Worm (Caenorhabditis elegans) whole organism, L4 larva: ENCODE data around the gene asah-2.
A peak's percentile ranks its signal among the peaks of the same experiment; 100 is the strongest.

Experiments
- D1046.2 ChIP-seq: fragments of 200-800 bp; sonication (Bioruptor generic); IDR thresholded peaks from 2 replicates; pipeline ENCODE4 v1.3.6; 2022; ENCODE audit warnings: missing genetic modification characterization, missing compliant biosample characterization
- F26F4.8 ChIP-seq: fragments of 200-800 bp; sonication (Bioruptor generic); conservative IDR thresholded peaks from 2 replicates; pipeline ENCODE4 v1.3.6; 2022; ENCODE audit warnings: missing genetic modification characterization, missing compliant biosample characterization
- F37D6.2 ChIP-seq: sonication (generic microtip); optimal IDR thresholded peaks from 2 replicates; lab custom pipeline; 2016; ENCODE audit warnings: mild to moderate bottlenecking, missing genetic modification characterization, missing compliant biosample characterization
- F44E2.7 ChIP-seq: fragments of 200-800 bp; sonication (Bioruptor generic); IDR thresholded peaks from 2 replicates; pipeline ENCODE4 v2.1.2; 2022; ENCODE audit warnings: missing genetic modification characterization, missing compliant biosample characterization
- T20F7.1 ChIP-seq: fragments of 200-800 bp; sonication (Bioruptor generic); optimal IDR thresholded peaks from 2 replicates; lab custom pipeline; 2018; ENCODE audit warnings: mild to moderate bottlenecking, missing genetic modification characterization, missing compliant biosample characterization
- Y105C5A.15 ChIP-seq: fragments of 200-800 bp; sonication (Bioruptor generic); IDR thresholded peaks from 2 replicates; pipeline ENCODE4 v1.3.6; 2022; ENCODE audit warnings: missing genetic modification characterization, missing compliant biosample characterization
- ZK546.5 ChIP-seq, 2 experiments: sonication (generic microtip); optimal IDR thresholded peaks; 2 replicates each; lab custom pipeline; 2017; ENCODE audit warnings: missing biosample characterization in 2 of 2, missing genetic modification characterization in 2 of 2
- arid-1 ChIP-seq: fragments of 200-800 bp; sonication (Bioruptor generic); conservative IDR thresholded peaks from 2 replicates; pipeline ENCODE4 v1.3.6; 2022; ENCODE audit warnings: missing genetic modification reagents, missing genetic modification characterization, missing compliant biosample characterization
- ceh-28 ChIP-seq: fragments of 150-350 bp; optimal IDR thresholded peaks from 2 replicates; lab custom pipeline; 2014; ENCODE audit warnings: missing biosample characterization, missing genetic modification reagents, missing genetic modification characterization
- ceh-44 ChIP-seq: fragments of 200-800 bp; sonication (Bioruptor generic); IDR thresholded peaks from 2 replicates; pipeline ENCODE4 v1.3.6; 2022; ENCODE audit warnings: missing genetic modification reagents, missing genetic modification characterization, missing compliant biosample characterization
- ceh-62 ChIP-seq: sonication (generic microtip); optimal IDR thresholded peaks from 2 replicates; lab custom pipeline; 2017; ENCODE audit warnings: missing biosample characterization, missing genetic modification characterization
- ces-1 ChIP-seq: fragments of 150-350 bp; sonication (generic microtip); optimal IDR thresholded peaks from 4 replicates; lab custom pipeline; 2014; ENCODE audit warnings: missing biosample characterization, missing genetic modification reagents, missing genetic modification characterization
- cey-2 ChIP-seq: sonication (generic microtip); optimal IDR thresholded peaks from 3 replicates; lab custom pipeline; 2017; ENCODE audit warnings: missing genetic modification characterization, mild to moderate bottlenecking, missing compliant biosample characterization, antibody characterized with exemption, borderline replicate concordance; ENCODE audit not compliant: insufficient read depth
- daf-8 ChIP-seq: fragments of 200-800 bp; sonication (Bioruptor generic); IDR thresholded peaks from 2 replicates; pipeline ENCODE4 v1.3.6; 2022; ENCODE audit warnings: missing genetic modification characterization, missing compliant biosample characterization
- dmd-6 ChIP-seq: fragments of 200-800 bp; sonication (Bioruptor generic); IDR thresholded peaks from 2 replicates; pipeline ENCODE4 v1.3.6; 2022; ENCODE audit warnings: missing genetic modification reagents, missing genetic modification characterization, missing compliant biosample characterization
- dmd-9 ChIP-seq: fragments of 200-800 bp; sonication (Bioruptor generic); IDR thresholded peaks from 2 replicates; pipeline ENCODE4 v1.3.6; 2022; ENCODE audit warnings: missing genetic modification reagents, missing genetic modification characterization, missing compliant biosample characterization
- dpl-1 ChIP-seq: fragments of 150-350 bp; optimal IDR thresholded peaks from 2 replicates; lab custom pipeline; 2014; ENCODE audit warnings: missing biosample characterization, missing genetic modification reagents, missing genetic modification characterization
- duxl-1 ChIP-seq: sonication (generic microtip); optimal IDR thresholded peaks from 2 replicates; lab custom pipeline; 2016; ENCODE audit warnings: mild to moderate bottlenecking, missing genetic modification characterization, moderate library complexity, missing compliant biosample characterization; ENCODE audit not compliant: poor library complexity
- egl-43 ChIP-seq: fragments of 200-800 bp; sonication (Bioruptor generic); IDR thresholded peaks from 2 replicates; pipeline ENCODE4 v1.3.6; 2022; ENCODE audit warnings: missing genetic modification reagents, missing genetic modification characterization, missing compliant biosample characterization
- fos-1 ChIP-seq: fragments of 150-350 bp; optimal IDR thresholded peaks from 2 replicates; lab custom pipeline; 2014; ENCODE audit warnings: missing biosample characterization, missing genetic modification characterization
- hif-1 ChIP-seq, 2 experiments: sonication (generic microtip); optimal IDR thresholded peaks; 2 replicates each; lab custom pipeline; 2016 to 2017; ENCODE audit warnings: missing compliant biosample characterization in 2 of 2, missing genetic modification characterization in 2 of 2, missing genetic modification reagents in 2 of 2, missing genotype in 2 of 2, mild to moderate bottlenecking in 1 of 2
- hlh-30 ChIP-seq: sonication (generic microtip); optimal IDR thresholded peaks from 2 replicates; lab custom pipeline; 2017; ENCODE audit warnings: antibody characterized with exemption, mild to moderate bottlenecking, missing genetic modification characterization, missing compliant biosample characterization; ENCODE audit not compliant: insufficient read depth
- jun-1 ChIP-seq: fragments of 150-350 bp; optimal IDR thresholded peaks from 2 replicates; lab custom pipeline; 2014; ENCODE audit warnings: missing biosample characterization, missing genetic modification reagents, missing genetic modification characterization
- lim-7 ChIP-seq: fragments of 200-800 bp; sonication (Bioruptor generic); IDR thresholded peaks from 2 replicates; pipeline ENCODE4 v1.3.6; 2022; ENCODE audit warnings: missing genetic modification characterization, missing compliant biosample characterization
- lin-15B ChIP-seq: fragments of 150-350 bp; sonication (generic microtip); optimal IDR thresholded peaks from 3 replicates; lab custom pipeline; 2014; ENCODE audit warnings: missing biosample characterization, missing genetic modification characterization
- lin-29 ChIP-seq: fragments of 200-800 bp; sonication (Bioruptor generic); IDR thresholded peaks from 2 replicates; pipeline ENCODE4 v1.3.6; 2022; ENCODE audit warnings: missing genetic modification reagents, missing genetic modification characterization, missing compliant biosample characterization
- lin-39 ChIP-seq: fragments of 150-350 bp; optimal IDR thresholded peaks from 2 replicates; lab custom pipeline; 2014; ENCODE audit warnings: missing biosample characterization, missing genetic modification reagents, missing genetic modification characterization
- lsy-2 ChIP-seq, 2 experiments: fragments of 150-350 bp in 1 of 2; sonication (generic microtip) in 1 of 2; optimal IDR thresholded peaks; 2 replicates each; lab custom pipeline; 2014 to 2017; ENCODE audit warnings: missing biosample characterization in 2 of 2, missing genetic modification characterization in 2 of 2
- madf-5 ChIP-seq, 2 experiments: fragments of 200-800 bp; sonication (Bioruptor generic); IDR thresholded peaks; 2 replicates each; pipeline ENCODE4 v1.3.6; 2022; ENCODE audit warnings: missing compliant biosample characterization in 2 of 2, missing genetic modification characterization in 2 of 2
- mdl-1 ChIP-seq, 2 experiments: fragments of 150-350 bp in 1 of 2; sonication (generic microtip) in 1 of 2; optimal IDR thresholded peaks; 2 replicates each; lab custom pipeline; 2014 to 2017; ENCODE audit warnings: missing biosample characterization in 2 of 2, missing genetic modification characterization in 2 of 2
- mdt-29 ChIP-seq: fragments of 200-800 bp; sonication (Bioruptor generic); IDR thresholded peaks from 2 replicates; pipeline ENCODE4 v1.3.6; 2022; ENCODE audit warnings: missing genetic modification reagents, missing genetic modification characterization, missing compliant biosample characterization
- mxl-3 ChIP-seq: fragments of 200-800 bp; sonication (Bioruptor generic); optimal IDR thresholded peaks from 2 replicates; lab custom pipeline; 2018; ENCODE audit warnings: mild to moderate bottlenecking, missing genetic modification characterization, missing compliant biosample characterization
- nhr-10 ChIP-seq: fragments of 150-350 bp; optimal IDR thresholded peaks from 2 replicates; lab custom pipeline; 2014; ENCODE audit warnings: missing biosample characterization, missing genetic modification characterization
- nhr-11 ChIP-seq: fragments of 150-350 bp; optimal IDR thresholded peaks from 2 replicates; lab custom pipeline; 2014; ENCODE audit warnings: missing biosample characterization, missing genetic modification characterization
- nhr-111 ChIP-seq: fragments of 200-800 bp; sonication (Bioruptor generic); optimal IDR thresholded peaks from 2 replicates; lab custom pipeline; 2018; ENCODE audit warnings: mild to moderate bottlenecking, missing genetic modification characterization, missing compliant biosample characterization
- nhr-28 ChIP-seq: fragments of 150-350 bp; optimal IDR thresholded peaks from 2 replicates; lab custom pipeline; 2014; ENCODE audit warnings: missing biosample characterization, missing genetic modification characterization
- nhr-42 ChIP-seq: fragments of 200-800 bp; sonication (Bioruptor generic); IDR thresholded peaks from 2 replicates; pipeline ENCODE4 v1.3.6; 2022; ENCODE audit warnings: missing genetic modification characterization, missing compliant biosample characterization
- pha-4 ChIP-seq, 2 experiments: fragments of 150-350 bp in 1 of 2; fragments of 200-800 bp in 1 of 2; sonication (Bioruptor generic) in 1 of 2; IDR thresholded peaks in 1 of 2; optimal IDR thresholded peaks in 1 of 2; 2 replicates each; pipeline versions ENCODE4 v1.3.6 to Lab custom; 2014 to 2022; ENCODE audit warnings: missing genetic modification characterization in 2 of 2, missing genetic modification reagents in 2 of 2, missing biosample characterization in 1 of 2, missing compliant biosample characterization in 1 of 2
- saeg-2 ChIP-seq: fragments of 200-800 bp; sonication (Bioruptor generic); IDR thresholded peaks from 2 replicates; pipeline ENCODE4 v1.3.6; 2022; ENCODE audit warnings: missing genetic modification reagents, missing genetic modification characterization, missing compliant biosample characterization
- set-16 ChIP-seq: fragments of 200-800 bp; sonication (Bioruptor generic); IDR thresholded peaks from 2 replicates; pipeline ENCODE4 v1.3.6; 2022; ENCODE audit warnings: missing genetic modification reagents, missing genetic modification characterization, missing compliant biosample characterization
- skn-1 ChIP-seq: fragments of 150-350 bp; optimal IDR thresholded peaks from 2 replicates; lab custom pipeline; 2014; ENCODE audit warnings: missing biosample characterization, missing genetic modification characterization
- snpc-1.2 ChIP-seq: fragments of 200-800 bp; sonication (Bioruptor generic); IDR thresholded peaks from 2 replicates; pipeline ENCODE4 v1.3.6; 2022; ENCODE audit warnings: missing genetic modification reagents, missing genetic modification characterization, missing compliant biosample characterization
- spr-1 ChIP-seq: sonication (generic microtip); optimal IDR thresholded peaks from 2 replicates; lab custom pipeline; 2016; ENCODE audit warnings: mild to moderate bottlenecking, missing genetic modification characterization, missing compliant biosample characterization
- tra-1 ChIP-seq: fragments of 200-800 bp; sonication (Bioruptor generic); IDR thresholded peaks from 2 replicates; pipeline ENCODE4 v1.3.6; 2022; ENCODE audit warnings: missing genetic modification reagents, missing genetic modification characterization, missing compliant biosample characterization
- zag-1 ChIP-seq: fragments of 150-350 bp; optimal IDR thresholded peaks from 2 replicates; lab custom pipeline; 2014; ENCODE audit warnings: missing biosample characterization, missing genetic modification characterization
- zfp-3 ChIP-seq: fragments of 200-800 bp; sonication (Bioruptor generic); conservative IDR thresholded peaks from 2 replicates; pipeline ENCODE4 v1.3.6; 2022; ENCODE audit warnings: missing genetic modification reagents, missing genetic modification characterization, missing compliant biosample characterization
- zip-11 ChIP-seq: fragments of 200-800 bp; sonication (Bioruptor generic); IDR thresholded peaks from 2 replicates; pipeline ENCODE4 v1.3.6; 2022; ENCODE audit warnings: missing genetic modification characterization, missing compliant biosample characterization
- zip-2 ChIP-seq: fragments of 150-350 bp; optimal IDR thresholded peaks from 2 replicates; lab custom pipeline; 2014; ENCODE audit warnings: missing biosample characterization, missing genetic modification characterization
- ztf-7 ChIP-seq: fragments of 150-350 bp; optimal IDR thresholded peaks from 2 replicates; lab custom pipeline; 2014; ENCODE audit warnings: missing biosample characterization, missing genetic modification characterization

The asah-2 gene

DNA sequence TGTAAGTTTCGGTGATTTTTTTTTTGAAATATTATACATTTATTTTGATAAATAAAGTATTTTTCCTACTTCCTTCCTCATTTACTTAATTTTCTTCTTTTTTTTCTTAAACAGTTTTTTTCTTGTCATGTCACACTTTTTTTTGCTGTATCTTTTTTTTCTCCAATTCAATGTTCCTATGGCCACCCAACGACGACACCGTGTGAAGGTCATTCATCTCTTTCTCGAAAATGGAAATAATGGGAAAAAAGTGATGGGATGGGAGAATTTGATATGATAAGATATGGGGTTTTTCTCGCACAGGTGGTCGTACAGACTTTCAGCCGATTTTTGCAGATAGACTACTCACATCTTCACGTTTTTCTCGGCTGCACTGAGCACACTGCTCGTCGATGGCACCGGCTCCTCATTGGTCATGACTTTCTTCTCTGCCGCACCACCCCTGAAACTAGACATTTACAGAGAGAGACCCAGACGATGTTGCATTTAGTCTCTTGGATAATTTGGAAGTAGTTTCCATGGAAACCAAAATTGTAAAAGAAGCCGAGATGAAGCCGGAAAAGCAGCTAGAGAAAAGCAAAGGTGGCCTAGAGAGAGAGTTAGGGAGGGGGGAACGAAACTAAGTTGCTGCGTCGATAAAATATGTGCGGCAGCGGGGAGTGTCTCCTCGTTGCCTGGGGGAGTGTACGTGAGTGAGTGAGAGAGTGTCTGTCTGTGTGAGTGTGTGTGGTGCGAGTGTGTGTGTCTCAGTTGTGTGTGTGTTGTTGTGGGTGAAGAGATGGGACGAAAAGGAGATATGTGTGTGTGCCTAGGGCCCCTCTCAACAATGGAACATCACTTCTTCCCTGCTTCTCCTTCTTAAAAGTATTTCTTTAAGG is 29.8 kb downstream of the asah-2 start, which contains the start of gene daf-19 (continued):
- TF ChIP-seq dmd-6 (peak; percentile 42), jun-1 (tag; lab: Kevin White, UChicago) (no peak), nhr-10 (tag; lab: Kevin White, UChicago) (no peak), ces-1 (GFP tag; lab: Kevin White, UChicago) (no peak), nhr-28 (tag; lab: Kevin White, UChicago) (peak; percentile 56), egl-43 (GFP tag; lab: Robert Waterston, UW) (peak; percentile 71), F26F4.8 (GFP tag; lab: Robert Waterston, UW) (no peak), T20F7.1 (GFP tag; lab: Kevin White, UChicago) (no peak), nhr-111 (GFP tag; lab: Kevin White, UChicago) (no peak), saeg-2 (GFP tag; lab: Robert Waterston, UW) (no peak), tra-1 (GFP tag; lab: Robert Waterston, UW) (peak; percentile 78), ceh-44 (GFP tag; lab: Robert Waterston, UW) (no peak), spr-1 (tag; lab: Kevin White, UChicago) (peak; percentile 12), mdt-29 (no peak), nhr-42 (no peak), mxl-3 (peak; percentile 40), arid-1 (no peak; the same call in 1 of the 2 replicates), lin-15B (tag; lab: Kevin White, UChicago) (no peak), F44E2.7 (GFP tag; lab: Robert Waterston, UW) (no peak), snpc-1.2 (GFP tag; lab: Robert Waterston, UW) (no peak), ceh-28 (tag; lab: Kevin White, UChicago) (no peak), cey-2 (peak; percentile 68), hlh-30 (peak; percentile 57), lin-29 (GFP tag; lab: Robert Waterston, UW) (no peak), zag-1 (tag; lab: Kevin White, UChicago) (no peak), skn-1 (tag; lab: Kevin White, UChicago) (no peak), dmd-9 (GFP tag; lab: Robert Waterston, UW) (no peak), zfp-3 (GFP tag; lab: Robert Waterston, UW) (no peak), mdl-1 (tag; optimal IDR thresholded peaks at IDR 0.05; lab: Kevin White, UChicago) (peak in 1 of 2 experiments; percentile 40), set-16 (GFP tag; lab: Robert Waterston, UW) (peak; percentile 51; the same call in 1 of the 2 replicates), daf-8 (no peak), pha-4 (GFP tag; IDR thresholded peaks at IDR 0.05; lab: Robert Waterston, UW) (0 out of 2 replicates have a peak, but pooled peaks have one; percentile 13), pha-4 (tag; optimal IDR thresholded peaks at IDR 0.05; lab: Kevin White, UChicago) (no peak), hif-1 (tag; optimal IDR thresholded peaks at IDR 0.05; lab: Kevin White, UChicago) (peak in 1 of 2 experiments; percentile 63), F37D6.2 (tag; lab: Kevin White, UChicago) (peak; percentile 50), lim-7 (GFP tag; lab: Robert Waterston, UW) (no peak), dpl-1 (GFP tag; lab: Kevin White, UChicago) (peak; percentile 23), ztf-7 (tag; lab: Kevin White, UChicago) (no peak), ceh-62 (no peak), lin-39 (tag; lab: Kevin White, UChicago) (no peak), lsy-2 (tag; optimal IDR thresholded peaks at IDR 0.05; lab: Kevin White, UChicago) (peak; percentile 16 to 74), duxl-1 (tag; lab: Kevin White, UChicago) (peak; percentile 6), madf-5 (GFP tag; IDR thresholded peaks at IDR 0.05; lab: Robert Waterston, UW) (no peak), fos-1 (tag; lab: Kevin White, UChicago) (no peak), Y105C5A.15 (GFP tag; lab: Robert Waterston, UW) (no peak), zip-11 (no peak), zip-2 (tag; lab: Kevin White, UChicago) (no peak), nhr-11 (tag; lab: Kevin White, UChicago) (peak; percentile 94), ZK546.5 (tag; optimal IDR thresholded peaks at IDR 0.05; lab: Kevin White, UChicago) (no peak), D1046.2 (GFP tag; lab: Robert Waterston, UW) (no peak)
